Worm (Caenorhabditis elegans) whole organism, L4 larva: ENCODE measurements around the gene oig-8.
A peak's percentile ranks its signal among the peaks of the same experiment; 100 is the strongest.

Experiments
- F44E2.7 ChIP-seq: fragments of 200-800 bp; sonication (Bioruptor generic); IDR thresholded peaks from 2 replicates; pipeline ENCODE4 v2.1.2; 2022; ENCODE audit warnings: missing genetic modification characterization, missing compliant biosample characterization
- F49E8.2 ChIP-seq: sonication (generic microtip); optimal IDR thresholded peaks from 2 replicates; lab custom pipeline; 2016; ENCODE audit warnings: missing compliant biosample characterization, mild to moderate bottlenecking, missing genetic modification characterization, borderline replicate concordance
- T26A8.4 ChIP-seq: fragments of 200-800 bp; sonication (Bioruptor generic); IDR thresholded peaks from 2 replicates; pipeline ENCODE4 v1.3.6; 2022; ENCODE audit warnings: missing genetic modification characterization, missing compliant biosample characterization
- Y48G9A.11 ChIP-seq: fragments of 200-800 bp; sonication (Bioruptor generic); IDR thresholded peaks from 2 replicates; pipeline ENCODE4 v1.3.6; 2022; ENCODE audit warnings: missing genetic modification reagents, missing genetic modification characterization, missing compliant biosample characterization
- Y5F2A.4 ChIP-seq: fragments of 200-800 bp; sonication (Bioruptor generic); optimal IDR thresholded peaks from 2 replicates; lab custom pipeline; 2018; ENCODE audit warnings: mild to moderate bottlenecking, missing genetic modification characterization, missing compliant biosample characterization
- aha-1 ChIP-seq: fragments of 150-350 bp; peaks from one replicate; lab custom pipeline; 2014; ENCODE audit warnings: missing biosample characterization, missing genetic modification characterization
- aly-2 ChIP-seq: sonication (generic microtip); optimal IDR thresholded peaks from 2 replicates; lab custom pipeline; 2018; ENCODE audit warnings: missing biosample characterization, missing genetic modification characterization
- ama-1 ChIP-seq: fragments of 150-350 bp; optimal IDR thresholded peaks from 2 replicates; lab custom pipeline; 2014; ENCODE audit warnings: inconsistent platforms, mixed read lengths
- ceh-44 ChIP-seq: fragments of 200-800 bp; sonication (Bioruptor generic); IDR thresholded peaks from 2 replicates; pipeline ENCODE4 v1.3.6; 2022; ENCODE audit warnings: missing genetic modification reagents, missing genetic modification characterization, missing compliant biosample characterization
- ceh-82 ChIP-seq: sonication (generic microtip); optimal IDR thresholded peaks from 2 replicates; lab custom pipeline; 2017; ENCODE audit warnings: missing biosample characterization, missing genetic modification characterization
- ces-1 ChIP-seq: fragments of 150-350 bp; sonication (generic microtip); optimal IDR thresholded peaks from 4 replicates; lab custom pipeline; 2014; ENCODE audit warnings: missing biosample characterization, missing genetic modification reagents, missing genetic modification characterization
- ctbp-1 ChIP-seq: fragments of 200-800 bp; sonication (Bioruptor generic); IDR thresholded peaks from 2 replicates; pipeline ENCODE4 v1.3.6; 2022; ENCODE audit warnings: missing genetic modification reagents, missing genetic modification characterization, missing compliant biosample characterization
- daf-16 ChIP-seq, 3 experiments: sonication (generic microtip); optimal IDR thresholded peaks; 2 replicates each; lab custom pipeline; 2016 to 2017; ENCODE audit warnings: missing genetic modification characterization in 3 of 3, missing genetic modification reagents in 3 of 3, mild to moderate bottlenecking in 2 of 3, missing compliant biosample characterization in 2 of 3, missing biosample characterization in 1 of 3, moderate library complexity in 1 of 3
- daf-19 ChIP-seq: fragments of 200-800 bp; sonication (Bioruptor generic); conservative IDR thresholded peaks from 2 replicates; pipeline ENCODE4 v1.3.6; 2022; ENCODE audit warnings: missing genetic modification characterization, missing compliant biosample characterization
- dmd-6 ChIP-seq: fragments of 200-800 bp; sonication (Bioruptor generic); IDR thresholded peaks from 2 replicates; pipeline ENCODE4 v1.3.6; 2022; ENCODE audit warnings: missing genetic modification reagents, missing genetic modification characterization, missing compliant biosample characterization
- fos-1 ChIP-seq: fragments of 150-350 bp; optimal IDR thresholded peaks from 2 replicates; lab custom pipeline; 2014; ENCODE audit warnings: missing biosample characterization, missing genetic modification characterization
- hlh-11 ChIP-seq: fragments of 200-800 bp; sonication (Bioruptor generic); optimal IDR thresholded peaks from 2 replicates; lab custom pipeline; 2018; ENCODE audit warnings: mild to moderate bottlenecking, missing genetic modification characterization, missing compliant biosample characterization
- hlh-30 ChIP-seq: sonication (generic microtip); optimal IDR thresholded peaks from 2 replicates; lab custom pipeline; 2017; ENCODE audit warnings: antibody characterized with exemption, mild to moderate bottlenecking, missing genetic modification characterization, missing compliant biosample characterization; ENCODE audit not compliant: insufficient read depth
- hmg-1.1 ChIP-seq: fragments of 200-800 bp; sonication (Bioruptor generic); IDR thresholded peaks from 2 replicates; pipeline ENCODE4 v1.3.6; 2022; ENCODE audit warnings: missing genetic modification reagents, missing genetic modification characterization, missing compliant biosample characterization
- lin-13 ChIP-seq: fragments of 150-350 bp; optimal IDR thresholded peaks from 2 replicates; lab custom pipeline; 2014; ENCODE audit warnings: missing biosample characterization, missing genetic modification reagents, missing genetic modification characterization
- lin-29 ChIP-seq: fragments of 200-800 bp; sonication (Bioruptor generic); IDR thresholded peaks from 2 replicates; pipeline ENCODE4 v1.3.6; 2022; ENCODE audit warnings: missing genetic modification reagents, missing genetic modification characterization, missing compliant biosample characterization
- lsy-2 ChIP-seq, 2 experiments: fragments of 150-350 bp in 1 of 2; sonication (generic microtip) in 1 of 2; optimal IDR thresholded peaks; 2 replicates each; lab custom pipeline; 2014 to 2017; ENCODE audit warnings: missing biosample characterization in 2 of 2, missing genetic modification characterization in 2 of 2
- madf-9 ChIP-seq: fragments of 200-800 bp; sonication (Bioruptor generic); conservative IDR thresholded peaks from 2 replicates; pipeline ENCODE4 v1.3.6; 2022; ENCODE audit warnings: missing genetic modification reagents, missing genetic modification characterization, missing compliant biosample characterization
- nhr-111 ChIP-seq: fragments of 200-800 bp; sonication (Bioruptor generic); optimal IDR thresholded peaks from 2 replicates; lab custom pipeline; 2018; ENCODE audit warnings: mild to moderate bottlenecking, missing genetic modification characterization, missing compliant biosample characterization
- nhr-25 ChIP-seq: sonication (generic microtip); optimal IDR thresholded peaks from 2 replicates; lab custom pipeline; 2017; ENCODE audit warnings: missing genetic modification characterization, mild to moderate bottlenecking, missing compliant biosample characterization, antibody characterized with exemption, moderate library complexity, borderline replicate concordance; ENCODE audit not compliant: insufficient read depth
- nhr-42 ChIP-seq: fragments of 200-800 bp; sonication (Bioruptor generic); IDR thresholded peaks from 2 replicates; pipeline ENCODE4 v1.3.6; 2022; ENCODE audit warnings: missing genetic modification characterization, missing compliant biosample characterization
- nhr-48 ChIP-seq: sonication (generic microtip); optimal IDR thresholded peaks from 2 replicates; lab custom pipeline; 2016; ENCODE audit warnings: mild to moderate bottlenecking, missing genetic modification characterization, missing compliant biosample characterization
- nhr-77 ChIP-seq: fragments of 150-350 bp; optimal IDR thresholded peaks from 2 replicates; lab custom pipeline; 2014; ENCODE audit warnings: missing biosample characterization, missing genetic modification characterization
- pha-4 ChIP-seq, 2 experiments: fragments of 150-350 bp in 1 of 2; fragments of 200-800 bp in 1 of 2; sonication (Bioruptor generic) in 1 of 2; IDR thresholded peaks in 1 of 2; optimal IDR thresholded peaks in 1 of 2; 2 replicates each; pipeline versions ENCODE4 v1.3.6 to Lab custom; 2014 to 2022; ENCODE audit warnings: missing genetic modification characterization in 2 of 2, missing genetic modification reagents in 2 of 2, missing biosample characterization in 1 of 2, missing compliant biosample characterization in 1 of 2
- php-3 ChIP-seq: fragments of 200-800 bp; sonication (Bioruptor generic); IDR thresholded peaks from 2 replicates; pipeline ENCODE4 v1.3.6; 2022; ENCODE audit warnings: missing genetic modification reagents, missing genetic modification characterization, missing compliant biosample characterization
- sdz-12 ChIP-seq: fragments of 200-800 bp; sonication (Bioruptor generic); optimal IDR thresholded peaks from 2 replicates; lab custom pipeline; 2018; ENCODE audit warnings: mild to moderate bottlenecking, missing genetic modification characterization, missing compliant biosample characterization
- set-16 ChIP-seq: fragments of 200-800 bp; sonication (Bioruptor generic); IDR thresholded peaks from 2 replicates; pipeline ENCODE4 v1.3.6; 2022; ENCODE audit warnings: missing genetic modification reagents, missing genetic modification characterization, missing compliant biosample characterization
- snpc-1.2 ChIP-seq: fragments of 200-800 bp; sonication (Bioruptor generic); IDR thresholded peaks from 2 replicates; pipeline ENCODE4 v1.3.6; 2022; ENCODE audit warnings: missing genetic modification reagents, missing genetic modification characterization, missing compliant biosample characterization
- spr-3 ChIP-seq: fragments of 200-800 bp; sonication (Bioruptor generic); optimal IDR thresholded peaks from 2 replicates; lab custom pipeline; 2018; ENCODE audit warnings: mild to moderate bottlenecking, missing genetic modification characterization, missing compliant biosample characterization
- tag-97 ChIP-seq: fragments of 200-800 bp; sonication (Bioruptor generic); IDR thresholded peaks from 2 replicates; pipeline ENCODE4 v1.3.6; 2022; ENCODE audit warnings: missing genetic modification characterization, missing compliant biosample characterization
- unc-62 ChIP-seq, 3 experiments: fragments of 150-350 bp in 1 of 3; sonication (generic microtip); optimal IDR thresholded peaks in 2 of 3; peaks in 1 of 3; 1 replicate in 1 of 3; 2 replicates in 2 of 3; lab custom pipeline; 2014 to 2017; ENCODE audit warnings: missing biosample characterization in 3 of 3, missing genetic modification characterization in 3 of 3, missing genetic modification reagents in 3 of 3, missing genotype in 1 of 3
- vab-7 ChIP-seq: fragments of 200-800 bp; sonication (Bioruptor generic); IDR thresholded peaks from 2 replicates; pipeline ENCODE4 v1.3.6; 2022; ENCODE audit warnings: missing genetic modification reagents, missing genetic modification characterization, missing compliant biosample characterization
- zfp-2 ChIP-seq: sonication (generic microtip); optimal IDR thresholded peaks from 2 replicates; lab custom pipeline; 2016; ENCODE audit warnings: mild to moderate bottlenecking, missing genetic modification characterization, missing compliant biosample characterization
- ztf-11 ChIP-seq: fragments of 150-350 bp; optimal IDR thresholded peaks from 2 replicates; lab custom pipeline; 2014; ENCODE audit warnings: missing biosample characterization, missing genetic modification characterization
- ztf-7 ChIP-seq: fragments of 150-350 bp; optimal IDR thresholded peaks from 2 replicates; lab custom pipeline; 2014; ENCODE audit warnings: missing biosample characterization, missing genetic modification characterization

The oig-8 gene

DNA sequence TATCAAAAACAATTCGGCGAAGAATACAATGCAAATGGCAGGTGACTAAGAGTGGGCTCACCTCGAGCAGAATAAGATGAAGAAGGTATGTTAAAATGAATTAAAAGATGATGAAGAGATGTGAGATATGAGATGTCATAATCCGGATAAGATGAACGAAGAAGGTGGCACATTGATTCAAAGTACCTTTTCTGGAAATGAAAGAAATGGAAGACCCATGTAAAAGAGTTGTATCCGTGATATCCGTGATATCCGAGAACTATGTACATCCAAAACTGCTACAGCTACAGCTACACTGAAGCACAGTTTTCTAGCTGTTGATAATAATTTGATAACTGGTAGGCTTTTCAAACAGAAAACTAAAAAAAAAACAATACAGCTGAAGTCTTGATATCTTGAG is at the start of gene oig-8:
Gene oig-8 (minus strand): TSS at position 101 of the 400 bp plus-strand sequence.
- TF ChIP-seq Y48G9A.11 = no peak
- no peak for TF ChIP-seq snpc-1.2
- TF ChIP-seq zfp-2 (tag; lab: Kevin White, UChicago) = no peak
- TF ChIP-seq ztf-7 (tag; lab: Kevin White, UChicago) = no peak
- TF ChIP-seq madf-9 = no peak
- TF ChIP-seq tag-97 (GFP tag; lab: Robert Waterston, UW) = no peak
- no peak for TF ChIP-seq hlh-11 (tag; lab: Kevin White, UChicago)
- no peak for TF ChIP-seq F44E2.7 (GFP tag; lab: Robert Waterston, UW)
- no peak for TF ChIP-seq lin-29 (GFP tag; lab: Robert Waterston, UW)
- no peak for TF ChIP-seq T26A8.4 (GFP tag; lab: Robert Waterston, UW)
- no peak for TF ChIP-seq aly-2 (tag; lab: Kevin White, UChicago)
- TF ChIP-seq hlh-30 (tag; lab: Kevin White, UChicago) = no peak
- no peak for TF ChIP-seq nhr-111
- no peak for TF ChIP-seq spr-3 (GFP tag; lab: Kevin White, UChicago)
- TF ChIP-seq ama-1 (lab: Kevin White, UChicago) = no peak
- no peak for TF ChIP-seq nhr-25 (tag; lab: Kevin White, UChicago)
- TF ChIP-seq daf-19 = no peak

DNA sequence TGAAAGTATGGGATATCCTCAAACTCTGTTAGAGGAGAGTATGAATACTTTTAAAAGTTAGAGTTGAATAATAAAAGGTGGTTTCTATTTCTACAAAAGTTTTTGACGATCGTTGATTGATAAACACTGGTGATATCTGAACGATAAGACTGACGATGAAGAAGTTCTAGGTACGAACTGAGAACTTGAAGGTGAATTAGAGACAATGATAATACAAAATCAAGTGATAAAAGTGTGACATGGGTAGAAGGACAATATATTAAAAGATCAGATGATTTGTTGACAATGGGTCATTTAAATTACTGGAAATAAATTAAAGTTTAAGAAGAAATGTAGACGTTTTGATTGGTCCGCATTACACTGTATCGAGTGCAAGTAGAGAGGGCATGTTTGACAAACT is 46.5 kb upstream of the oig-8 start, which contains the start of gene C18H9.5:
Gene C18H9.5 (minus strand): TSS at position 179 of the 400 bp plus-strand sequence.
- TF ChIP-seq fos-1 (tag; lab: Kevin White, UChicago) = no peak
- peak; percentile 52 for TF ChIP-seq hlh-30 (tag; lab: Kevin White, UChicago)
- TF ChIP-seq dmd-6 (GFP tag; lab: Robert Waterston, UW) = 0 out of 2 replicates have a peak, but pooled peaks have one; percentile 8
- peak in 1 of 2 experiments; percentile 6 for TF ChIP-seq unc-62 (GFP tag; optimal IDR thresholded peaks at IDR 0.05 in 1 of 2; lab: Kevin White, UChicago)
- no peak for TF ChIP-seq unc-62 (tag; optimal IDR thresholded peaks at IDR 0.05; lab: Kevin White, UChicago)
- TF ChIP-seq, all 104 proteins: peak for 3

DNA sequence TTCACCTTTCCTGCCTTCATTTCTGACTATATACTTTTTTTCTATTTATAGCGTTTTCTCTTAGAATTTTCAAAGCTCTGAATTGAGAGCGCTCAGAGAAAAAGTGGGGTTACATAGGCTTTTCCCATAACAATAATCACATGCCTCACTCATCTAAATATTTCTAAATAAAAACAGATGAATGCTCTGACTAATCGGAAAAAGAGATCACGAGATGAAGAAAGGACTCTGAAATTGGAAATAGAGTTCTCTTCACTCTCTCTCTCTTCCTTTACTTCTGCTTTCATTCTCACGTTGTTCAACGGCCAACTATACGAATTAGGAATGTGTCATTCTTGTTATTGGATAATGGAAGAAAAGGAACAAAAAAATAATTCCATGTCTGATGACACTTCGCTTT is 40.2 kb upstream of the oig-8 start:
- TF ChIP-seq lin-13 (GFP tag; lab: Kevin White, UChicago) (no peak), hlh-30 (tag; lab: Kevin White, UChicago) (peak; percentile 51), nhr-48 (tag; lab: Kevin White, UChicago) (no peak), lsy-2 (tag; optimal IDR thresholded peaks at IDR 0.05; lab: Kevin White, UChicago) (peak in 1 of 2 experiments; percentile 0), ceh-82 (tag; lab: Kevin White, UChicago) (no peak), aha-1 (tag; lab: Kevin White, UChicago) (peak; percentile 37)
- TF ChIP-seq, all 104 proteins: peak for 3

DNA sequence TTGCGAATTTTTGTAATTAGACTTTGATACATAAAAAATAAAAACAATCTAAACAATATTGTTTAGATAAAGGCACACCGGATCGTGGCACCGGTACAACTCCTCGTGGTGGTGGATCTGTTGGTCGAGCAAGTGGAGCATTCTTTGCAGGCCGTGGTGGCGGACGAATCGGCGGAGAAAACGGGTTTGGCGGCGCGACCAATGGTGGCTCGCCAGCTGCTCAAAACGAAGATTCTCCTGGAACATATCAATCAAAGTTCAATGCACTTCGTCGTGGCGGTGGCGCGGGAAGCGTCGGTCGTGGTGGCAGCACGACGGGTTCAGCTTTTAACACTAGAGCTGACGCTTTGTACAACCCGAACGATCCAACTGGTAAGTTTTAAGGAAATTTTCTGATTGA is 37.0 kb upstream of the oig-8 start:
- TF ChIP-seq aha-1 (tag; lab: Kevin White, UChicago) (peak; percentile 65), set-16 (GFP tag; lab: Robert Waterston, UW) (peak; percentile 67; the same call in 1 of the 2 replicates), sdz-12 (no peak)

DNA sequence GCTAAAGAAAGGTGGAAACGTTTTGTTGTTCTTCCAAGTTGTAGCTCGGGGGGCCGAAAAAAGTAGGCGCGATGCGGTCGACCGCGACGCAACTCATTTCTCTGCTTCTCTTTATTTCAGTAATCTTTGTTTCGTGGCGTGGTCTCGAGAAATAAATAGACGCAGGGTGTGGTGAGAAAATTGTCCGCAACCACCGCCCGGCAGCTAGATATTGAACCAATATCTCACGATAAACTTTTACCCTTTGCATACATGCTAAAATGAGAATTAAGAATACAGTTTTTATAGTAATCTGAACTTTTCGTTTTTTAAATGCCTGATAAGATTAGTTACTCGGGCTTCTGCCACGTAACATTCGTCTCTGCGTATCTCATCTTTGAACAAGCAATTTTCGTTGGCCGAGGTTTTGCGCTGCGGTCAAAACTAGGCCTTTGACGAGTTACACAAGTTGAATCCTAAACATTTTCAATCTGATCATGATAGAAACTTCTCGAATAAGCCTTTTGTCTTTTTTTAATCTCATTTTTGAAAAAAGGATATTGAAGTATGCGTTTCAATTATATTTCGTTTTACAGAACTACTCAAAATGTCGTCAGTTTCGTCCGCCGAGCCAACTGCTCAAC is 34.8 kb upstream of the oig-8 start, which contains the start of gene gyf-1:
Gene gyf-1 (plus strand): TSS at position 573 of the 623 bp plus-strand sequence.
- TF ChIP-seq ceh-44 (GFP tag; lab: Robert Waterston, UW) (no peak), nhr-77 (tag; lab: Kevin White, UChicago) (no peak), ztf-11 (tag; lab: Kevin White, UChicago) (no peak), aha-1 (tag; lab: Kevin White, UChicago) (peak; percentile 65), hmg-1.1 (peak; percentile 56; the same call in 1 of the 2 replicates), vab-7 (peak; percentile 34; the same call in 1 of the 2 replicates), php-3 (GFP tag; lab: Robert Waterston, UW) (no peak), hlh-30 (tag; lab: Kevin White, UChicago) (peak; percentile 71), pha-4 (GFP tag; IDR thresholded peaks at IDR 0.05; lab: Robert Waterston, UW) (no peak), pha-4 (tag; optimal IDR thresholded peaks at IDR 0.05; lab: Kevin White, UChicago) (no peak), ces-1 (GFP tag; lab: Kevin White, UChicago) (no peak), F49E8.2 (tag; lab: Kevin White, UChicago) (no peak), daf-16 (GFP tag; optimal IDR thresholded peaks at IDR 0.05; lab: Kevin White, UChicago) (no peak), daf-16 (tag; optimal IDR thresholded peaks at IDR 0.05; lab: Kevin White, UChicago) (peak; percentile 17), lsy-2 (tag; optimal IDR thresholded peaks at IDR 0.05; lab: Kevin White, UChicago) (peak in 1 of 2 experiments; percentile 44), Y5F2A.4 (no peak), ctbp-1 (GFP tag; lab: Robert Waterston, UW) (0 out of 2 replicates have a peak, but pooled peaks have one; percentile 34), nhr-42 (GFP tag; lab: Robert Waterston, UW) (no peak)
